Fruit fly (Drosophila melanogaster): ENCODE measurements around the gene Tsp3A.

Tsp3A gene

DNA sequence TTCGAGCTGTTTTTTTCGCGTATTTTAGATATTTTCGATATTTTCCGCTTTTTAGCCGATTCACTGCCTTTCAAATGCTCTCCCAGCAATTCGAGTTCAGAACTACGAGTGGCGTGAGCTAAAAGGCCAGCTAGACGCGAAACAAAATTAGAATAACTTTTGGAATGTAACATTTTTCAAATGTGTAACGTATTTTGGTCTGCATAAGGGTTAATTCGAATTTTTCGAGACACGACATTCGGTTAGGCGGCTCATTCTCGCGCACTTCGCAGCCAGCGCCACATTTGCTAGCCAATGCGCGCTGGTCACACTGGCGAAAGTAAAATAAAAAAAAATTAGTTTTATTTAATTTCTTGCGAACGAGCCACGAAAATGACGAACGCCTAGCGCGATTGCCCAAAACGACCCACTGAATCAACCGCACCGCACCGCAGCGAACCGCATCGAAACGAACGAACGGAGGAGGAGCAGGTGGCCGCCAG lies 5.0 kb upstream of the Tsp3A start, which contains the start of the genes brv3 and Pi4KIIIalpha:
Gene brv3, minus strand, starts transcription at position 51 of the 482 bp plus-strand sequence.
Gene Pi4KIIIalpha, plus strand, starts transcription at position 280 of the 482 bp plus-strand sequence.
- 0 out of 3 replicates have a peak, but pooled peaks have one; percentile 26 for TF ChIP-seq CG6163 (GFP tag; IDR thresholded peaks at IDR 0.05)
- TF ChIP-seq CG11902 (GFP tag; optimal IDR thresholded peaks at IDR 0.05): no peak

DNA sequence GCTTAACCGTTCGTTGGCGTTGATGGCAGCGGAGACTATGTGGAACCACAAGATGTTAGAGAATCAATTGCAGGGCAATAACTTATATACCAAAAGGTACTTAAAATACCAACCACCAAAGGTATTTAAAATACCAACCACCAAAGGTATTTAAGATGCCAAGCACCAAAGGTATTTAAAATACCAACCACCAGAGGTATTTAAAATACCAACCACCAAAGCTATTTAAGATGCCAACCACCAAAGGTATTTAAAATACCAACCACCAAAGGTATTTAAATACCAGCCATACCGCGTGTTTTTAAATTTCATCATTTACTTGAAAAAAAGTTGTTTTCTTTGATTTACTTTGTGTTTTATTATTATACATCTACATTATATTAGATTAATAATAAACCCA lies 2.1 kb downstream of the Tsp3A start:
- no peak for TF ChIP-seq pdm3 (GFP tag; optimal IDR thresholded peaks at IDR 0.05)
- TF ChIP-seq fd85E (GFP tag; optimal IDR thresholded peaks at IDR 0.05): no peak
- TF ChIP-seq CG11902 (GFP tag; optimal IDR thresholded peaks at IDR 0.05): no peak
- TF ChIP-seq ss (GFP tag; optimal IDR thresholded peaks at IDR 0.05): no peak
- no peak for TF ChIP-seq net (GFP tag; optimal IDR thresholded peaks at IDR 0.05)
- no peak for TF ChIP-seq CG6808 (GFP tag; optimal IDR thresholded peaks at IDR 0.05)
- no peak for TF ChIP-seq acj6 (GFP tag; optimal IDR thresholded peaks at IDR 0.05)
- no peak for TF ChIP-seq CG3919 (GFP tag; optimal IDR thresholded peaks at IDR 0.05)
- no peak for TF ChIP-seq CG31627 (GFP tag; optimal IDR thresholded peaks at IDR 0.05)
- no peak for TF ChIP-seq CG6276 (GFP tag; optimal IDR thresholded peaks at IDR 0.05)
- no peak for TF ChIP-seq lz (GFP tag; optimal IDR thresholded peaks at IDR 0.05)

DNA sequence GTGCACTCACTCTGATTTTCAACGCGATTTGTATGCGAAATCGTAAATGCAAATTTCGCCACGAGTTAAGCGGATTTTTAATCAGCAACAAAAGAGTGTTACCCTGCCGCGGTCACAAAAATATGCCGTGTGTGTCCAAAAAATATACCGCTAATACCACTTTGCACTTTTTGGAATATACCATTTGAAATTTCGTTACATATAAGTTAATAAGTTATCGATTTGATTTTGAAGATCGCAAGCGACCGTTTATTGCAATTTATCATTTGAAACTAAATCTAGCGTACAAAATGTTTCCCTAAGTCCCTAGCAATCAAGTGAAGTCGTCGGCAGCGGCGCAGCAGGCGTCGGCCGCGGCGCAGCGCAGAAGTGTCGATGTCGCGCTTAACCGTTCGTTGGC lies 9.3 kb downstream of the Tsp3A start, which contains the start of gene eIF3g1:
Gene eIF3g1, minus strand, starts transcription at position 101 of the 400 bp plus-strand sequence.
- TF ChIP-seq CG6854 (GFP tag; optimal IDR thresholded peaks at IDR 0.05): peak; percentile 12

DNA sequence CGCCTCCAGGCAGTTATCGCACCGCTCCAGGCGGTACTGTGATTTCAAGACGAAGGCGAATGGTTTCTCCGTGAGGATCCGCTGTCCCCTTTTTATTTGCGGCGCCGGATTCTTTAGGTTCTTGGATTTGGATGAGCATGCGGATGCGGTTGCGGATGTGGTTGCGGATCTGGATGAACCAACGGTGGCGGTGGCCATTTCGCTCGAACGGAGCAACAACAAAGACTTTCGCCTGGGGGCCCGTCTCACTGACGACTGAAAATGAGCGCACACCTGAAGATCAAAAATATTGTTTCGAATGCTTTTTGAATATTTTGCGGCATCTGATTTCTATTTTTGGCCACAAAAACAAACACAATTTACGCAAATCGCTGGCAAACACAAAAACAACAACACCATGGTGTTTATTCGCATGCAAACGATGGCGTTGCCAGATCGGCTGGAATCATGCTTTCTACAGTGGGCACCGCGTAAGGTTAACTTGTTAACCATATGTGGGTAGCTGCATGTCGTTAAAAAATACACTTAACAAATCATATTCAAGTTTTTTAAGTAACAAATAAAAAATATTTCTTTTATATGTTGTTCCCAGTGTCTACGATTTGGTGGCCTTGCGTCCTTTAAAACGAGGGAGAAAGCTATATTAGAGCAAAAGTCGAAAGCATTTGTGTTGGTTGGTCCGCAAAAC lies 10.9 kb downstream of the Tsp3A start, which contains the start of gene Smyd3:
Gene Smyd3, minus strand, starts transcription at position 407 of the 688 bp plus-strand sequence.
- peak; percentile 80 for TF ChIP-seq CG7368 (GFP tag; optimal IDR thresholded peaks at IDR 0.05)
- TF ChIP-seq esn (GFP tag; optimal IDR thresholded peaks at IDR 0.05): peak; percentile 90
- TF ChIP-seq CG6854 (GFP tag; optimal IDR thresholded peaks at IDR 0.05): peak; percentile 2
- TF ChIP-seq CG1621 (tag; optimal IDR thresholded peaks at IDR 0.05): peak; percentile 57
- peak; percentile 26 for TF ChIP-seq fd59A (GFP tag; optimal IDR thresholded peaks at IDR 0.05)
- TF ChIP-seq CG6276 (GFP tag; optimal IDR thresholded peaks at IDR 0.05): no peak
- TF ChIP-seq CG11294 (GFP tag; IDR thresholded peaks at IDR 0.05): peak; percentile 68
- TF ChIP-seq cyc (GFP tag; optimal IDR thresholded peaks at IDR 0.05): peak; percentile 86
- TF ChIP-seq lz (GFP tag; optimal IDR thresholded peaks at IDR 0.05): peak; percentile 89
- peak; percentile 91 for TF ChIP-seq eg (GFP tag; IDR thresholded peaks at IDR 0.05)
- no peak for TF ChIP-seq CG6808 (GFP tag; optimal IDR thresholded peaks at IDR 0.05)
- peak; percentile 81 for TF ChIP-seq Ets21C (GFP tag; optimal IDR thresholded peaks at IDR 0.05)
- TF ChIP-seq vri (GFP tag; optimal IDR thresholded peaks at IDR 0.05): no peak
- peak; percentile 16 for TF ChIP-seq Hr38 (GFP tag; optimal IDR thresholded peaks at IDR 0.05)
- TF ChIP-seq Eip93F (GFP tag; optimal IDR thresholded peaks at IDR 0.05): no peak
- TF ChIP-seq CG31627 (GFP tag; optimal IDR thresholded peaks at IDR 0.05): peak; percentile 90
- peak; percentile 72 for TF ChIP-seq Lpt (GFP tag; optimal IDR thresholded peaks at IDR 0.05)
- peak; percentile 86 for TF ChIP-seq net (GFP tag; optimal IDR thresholded peaks at IDR 0.05)
- no peak for TF ChIP-seq CG8632 (GFP tag; optimal IDR thresholded peaks at IDR 0.05)
- TF ChIP-seq Eip75B (GFP tag; optimal IDR thresholded peaks at IDR 0.05): peak; percentile 88
- peak; percentile 88 for TF ChIP-seq Hr4 (GFP tag; optimal IDR thresholded peaks at IDR 0.05)
- peak; percentile 72 for TF ChIP-seq Sox15 (GFP tag; optimal IDR thresholded peaks at IDR 0.05)
- TF ChIP-seq fkh (GFP tag; optimal IDR thresholded peaks at IDR 0.05): no peak
- TF ChIP-seq OdsH (GFP tag; optimal IDR thresholded peaks at IDR 0.05): peak; percentile 85
- TF ChIP-seq fd85E (GFP tag; optimal IDR thresholded peaks at IDR 0.05): no peak
- peak; percentile 74 for TF ChIP-seq Ets96B (tag; optimal IDR thresholded peaks at IDR 0.05)
- TF ChIP-seq ss (GFP tag; optimal IDR thresholded peaks at IDR 0.05): no peak
- peak; percentile 95 for TF ChIP-seq svp (GFP tag)
- TF ChIP-seq salr (GFP tag; optimal IDR thresholded peaks at IDR 0.05): no peak
- TF ChIP-seq CG15336 (GFP tag; IDR thresholded peaks at IDR 0.05): peak; percentile 82
- TF ChIP-seq Blimp-1 (GFP tag; optimal IDR thresholded peaks at IDR 0.05): no peak
- TF ChIP-seq CG10631 (GFP tag; optimal IDR thresholded peaks at IDR 0.05): peak; percentile 84
- peak; percentile 27 for TF ChIP-seq dac (GFP tag; optimal IDR thresholded peaks at IDR 0.05)
- TF ChIP-seq CG4318 (GFP tag; optimal IDR thresholded peaks at IDR 0.05): no peak
- TF ChIP-seq CG32006 (GFP tag; optimal IDR thresholded peaks at IDR 0.05): peak; percentile 77
- peak; percentile 70 for TF ChIP-seq CG11902 (GFP tag; optimal IDR thresholded peaks at IDR 0.05)
- peak; percentile 76 for TF ChIP-seq CG10669 (GFP tag; optimal IDR thresholded peaks at IDR 0.05)
- peak; percentile 75 for TF ChIP-seq CG6792 (GFP tag; optimal IDR thresholded peaks at IDR 0.05)
